Fruit fly (Drosophila melanogaster): ENCODE results near the gene CG34051.
A peak's percentile ranks its signal among the peaks of the same experiment; 100 is the strongest.

The CG34051 gene

dm6 chr2L:19937804-19938461 lies 22.9 kb downstream of the CG34051 start (continued):
- no peak for TF ChIP-seq Rfx (GFP tag; IDR thresholded peaks at IDR 0.05)
- peak; percentile 2 for TF ChIP-seq Med (GFP tag)
- TF ChIP-seq CG14710 (tag; optimal IDR thresholded peaks at IDR 0.05), result peak; percentile 10
- no peak for TF ChIP-seq Dref (GFP tag; IDR thresholded peaks at IDR 0.05)
- 0 out of 2 replicates have a peak, but pooled peaks have one; percentile 40 for TF ChIP-seq Xrp1 (GFP tag; IDR thresholded peaks at IDR 0.05)
- peak; percentile 31 for TF ChIP-seq fd64A (GFP tag; optimal IDR thresholded peaks at IDR 0.05)
- TF ChIP-seq kni (GFP tag; optimal IDR thresholded peaks at IDR 0.05), result peak; percentile 82
- TF ChIP-seq Kr (GFP tag; optimal IDR thresholded peaks at IDR 0.05), result peak; percentile 65
- peak; percentile 25; the same call in 1 of the 3 replicates for TF ChIP-seq CG3726 (GFP tag; IDR thresholded peaks at IDR 0.05)
- peak; percentile 70; the same call in 1 of the 2 replicates for TF ChIP-seq vvl (GFP tag; IDR thresholded peaks at IDR 0.05)
- TF ChIP-seq CG11093 (GFP tag; IDR thresholded peaks at IDR 0.05), result no peak
- peak; percentile 11 for TF ChIP-seq twi (tag; optimal IDR thresholded peaks at IDR 0.05)
- peak; percentile 26; the same call in 1 of the 2 replicates for TF ChIP-seq ara (GFP tag; IDR thresholded peaks at IDR 0.05)
- TF ChIP-seq Trl (optimal IDR thresholded peaks at IDR 0.05), result no peak
- TF ChIP-seq Trl (GFP tag; optimal IDR thresholded peaks at IDR 0.05), result no peak
- no peak for TF ChIP-seq CG15011 (GFP tag; optimal IDR thresholded peaks at IDR 0.05)
- no peak for TF ChIP-seq tx (GFP tag; optimal IDR thresholded peaks at IDR 0.05)
- TF ChIP-seq CG12155 (GFP tag; optimal IDR thresholded peaks at IDR 0.05), result no peak
- no peak for TF ChIP-seq lov (optimal IDR thresholded peaks at IDR 0.05)
- TF ChIP-seq lov (GFP tag; IDR thresholded peaks at IDR 0.05), result 0 out of 3 replicates have a peak, but pooled peaks have one; percentile 23
- no peak for TF ChIP-seq Fer3 (tag; optimal IDR thresholded peaks at IDR 0.05)
- no peak for TF ChIP-seq Taf1 (GFP tag; IDR thresholded peaks at IDR 0.05)
- no peak for TF ChIP-seq Asciz (GFP tag; optimal IDR thresholded peaks at IDR 0.05)
- peak; percentile 2 for TF ChIP-seq CG1233 (GFP tag; optimal IDR thresholded peaks at IDR 0.05)
- peak; percentile 88 for TF ChIP-seq HLHmδ (GFP tag; optimal IDR thresholded peaks at IDR 0.05)
- TF ChIP-seq CG17361 (GFP tag; IDR thresholded peaks at IDR 0.05), result no peak
- no peak for TF ChIP-seq CG17385 (GFP tag; optimal IDR thresholded peaks at IDR 0.05)
- no peak for TF ChIP-seq CG5953 (GFP tag; IDR thresholded peaks at IDR 0.05)
- no peak for TF ChIP-seq pan (optimal IDR thresholded peaks at IDR 0.05)
- TF ChIP-seq pan (GFP tag; optimal IDR thresholded peaks at IDR 0.05 in 1 of 2, IDR thresholded peaks at IDR 0.05 in 1 of 2), result no peak

- TF ChIP-seq CG2712 (tag; optimal IDR thresholded peaks at IDR 0.05) (peak; percentile 15), Drgx (GFP tag; IDR thresholded peaks at IDR 0.05) (peak; percentile 74)
Observed at dm6 chr2L:19936131-19936530, 24.7 kb downstream of the CG34051 start.

dm6 chr2L:19935085-19935846 lies 25.6 kb downstream of the CG34051 start:
- TF ChIP-seq Poxn (GFP tag; IDR thresholded peaks at IDR 0.05) (no peak), CG6813 (GFP tag; optimal IDR thresholded peaks at IDR 0.05) (peak; percentile 6), luna (GFP tag; optimal IDR thresholded peaks at IDR 0.05) (no peak), abd-A (tag; optimal IDR thresholded peaks at IDR 0.05) (peak; percentile 9), Kr (GFP tag; optimal IDR thresholded peaks at IDR 0.05) (no peak), tap (tag; optimal IDR thresholded peaks at IDR 0.05) (peak; percentile 29), CG43689 (GFP tag; IDR thresholded peaks at IDR 0.05) (no peak), CG14710 (tag; optimal IDR thresholded peaks at IDR 0.05) (no peak), tup (GFP tag; optimal IDR thresholded peaks at IDR 0.05) (no peak), jing (GFP tag; optimal IDR thresholded peaks at IDR 0.05) (peak; percentile 26), CG3281 (GFP tag; optimal IDR thresholded peaks at IDR 0.05) (peak; percentile 11), Atf6 (GFP tag; IDR thresholded peaks at IDR 0.05) (peak; percentile 52; the same call in 1 of the 2 replicates), CG17802 (tag; optimal IDR thresholded peaks at IDR 0.05) (no peak), Fer1 (GFP tag; optimal IDR thresholded peaks at IDR 0.05) (peak; percentile 52), CG17359 (tag; optimal IDR thresholded peaks at IDR 0.05) (no peak), caup (GFP tag; optimal IDR thresholded peaks at IDR 0.05; ENCODE audit: severe bottlenecking) (peak; percentile 29), sd (tag; optimal IDR thresholded peaks at IDR 0.05) (peak; percentile 42), CG9609 (GFP tag; optimal IDR thresholded peaks at IDR 0.05) (no peak)
